Worm (Caenorhabditis elegans) whole organism, mixed stage, embryonic: ENCODE measurements around the gene C13A10.1.

Source experiments
- lsy-2 ChIP-seq: fragments of 150-350 bp; optimal IDR thresholded peaks from 2 replicates; lab custom pipeline; 2014; ENCODE audit warnings: missing biosample characterization, missing genetic modification characterization
- pha-4 ChIP-seq: fragments of 150-350 bp; optimal IDR thresholded peaks from 2 replicates; lab custom pipeline; 2018; ENCODE audit warnings: missing biosample characterization, missing genetic modification reagents, missing genetic modification characterization
- ztf-11 ChIP-seq: fragments of 150-350 bp; optimal IDR thresholded peaks from 2 replicates; lab custom pipeline; 2014; ENCODE audit warnings: missing biosample characterization, missing genetic modification characterization

- no peak for TF ChIP-seq ztf-11
- TF ChIP-seq lsy-2 (tag; lab: Kevin White, UChicago) = no peak
- no peak for TF ChIP-seq pha-4 (tag; lab: Kevin White, UChicago)
Measured at ce11 chrII:1309892-1310516, 45.4 kb downstream of the C13A10.1 start, which contains the start of the genes alh-6 and fcho-1.
